Fruit fly (Drosophila melanogaster) whole organism, embryonic: ENCODE data around the gene CG15728.

Experiments
- Ada2b ChIP-seq: fragments of 200-800 bp; sonication (Bioruptor generic); IDR thresholded peaks from 2 replicates; pipeline ENCODE4 v1.3.6; 2022; ENCODE audit warnings: missing biosample characterization, missing genetic modification characterization
- Blimp-1 ChIP-seq: fragments of 200-800 bp; sonication (Bioruptor generic); optimal IDR thresholded peaks from 3 replicates; lab custom pipeline; 2018; ENCODE audit warnings: missing biosample characterization, missing genetic modification characterization, mild to moderate bottlenecking, moderate library complexity, missing genetic modification reagents
- CG10462 ChIP-seq: fragments of 200-800 bp; sonication (Bioruptor generic); optimal IDR thresholded peaks from 2 replicates; lab custom pipeline; 2016; ENCODE audit warnings: missing biosample characterization, missing genetic modification characterization
- CG13775 ChIP-seq: fragments of 200-800 bp; sonication (Bioruptor generic); optimal IDR thresholded peaks from 3 replicates; lab custom pipeline; 2017; ENCODE audit warnings: missing biosample characterization, mild to moderate bottlenecking, missing genetic modification characterization
- CG15696 ChIP-seq: fragments of 200-800 bp; sonication (Bioruptor generic); optimal IDR thresholded peaks from 2 replicates; lab custom pipeline; 2019; ENCODE audit warnings: missing biosample characterization, mild to moderate bottlenecking, missing genetic modification characterization, moderate library complexity
- CG17802 ChIP-seq: fragments of 200-800 bp; sonication (Bioruptor generic); optimal IDR thresholded peaks from 2 replicates; lab custom pipeline; 2018; ENCODE audit warnings: missing biosample characterization, mild to moderate bottlenecking, missing genetic modification characterization, moderate library complexity
- CG2129 ChIP-seq: fragments of 200-800 bp; sonication (Bioruptor generic); IDR thresholded peaks from 2 replicates; pipeline ENCODE4 v1.3.6; 2022; ENCODE audit warnings: missing biosample characterization, missing genetic modification characterization; ENCODE audit not compliant: partially characterized antibody
- CG2875 ChIP-seq: fragments of 200-800 bp; sonication (Bioruptor generic); optimal IDR thresholded peaks from 2 replicates; lab custom pipeline; 2017; ENCODE audit warnings: missing biosample characterization, mild to moderate bottlenecking, missing genetic modification characterization, missing genetic modification reagents
- CG2889 ChIP-seq: fragments of 200-800 bp; sonication (Bioruptor generic); IDR thresholded peaks from 3 replicates; pipeline ENCODE4 v1.3.6; 2022; ENCODE audit warnings: missing biosample characterization, missing genetic modification characterization
- CG30020 ChIP-seq: fragments of 200-800 bp; optimal IDR thresholded peaks from 2 replicates; lab custom pipeline; 2019; ENCODE audit warnings: missing biosample characterization, mild to moderate bottlenecking, missing genetic modification characterization, moderate library complexity
- CG3281 ChIP-seq: fragments of 200-800 bp; sonication (Bioruptor generic); optimal IDR thresholded peaks from 3 replicates; lab custom pipeline; 2017; ENCODE audit warnings: missing biosample characterization, mild to moderate bottlenecking, missing genetic modification characterization
- CG33557 ChIP-seq: fragments of 200-800 bp; sonication (Bioruptor generic); optimal IDR thresholded peaks from 2 replicates; lab custom pipeline; 2019; ENCODE audit warnings: missing biosample characterization, mild to moderate bottlenecking, missing genetic modification characterization, moderate library complexity
- CG7372 ChIP-seq: fragments of 200-800 bp; sonication (Bioruptor generic); IDR thresholded peaks from 2 replicates; pipeline ENCODE4 v1.3.6; 2022; ENCODE audit warnings: missing biosample characterization, missing genetic modification characterization
- CG7786 ChIP-seq: fragments of 200-800 bp; sonication (Bioruptor generic); optimal IDR thresholded peaks from 2 replicates; lab custom pipeline; 2016; ENCODE audit warnings: missing biosample characterization, missing genetic modification characterization
- CG8281 ChIP-seq: fragments of 200-800 bp; sonication (Bioruptor generic); optimal IDR thresholded peaks from 2 replicates; lab custom pipeline; 2018; ENCODE audit warnings: missing biosample characterization, mild to moderate bottlenecking, missing genetic modification characterization, moderate library complexity
- CTCF ChIP-seq: fragments of 200-800 bp; sonication (Bioruptor generic); optimal IDR thresholded peaks from 2 replicates; lab custom pipeline; 2017; ENCODE audit warnings: missing biosample characterization, mild to moderate bottlenecking, missing genetic modification characterization, moderate library complexity
- Camta ChIP-seq: fragments of 200-800 bp; sonication (Bioruptor generic); optimal IDR thresholded peaks from 2 replicates; lab custom pipeline; 2016; ENCODE audit warnings: missing biosample characterization, missing genetic modification characterization
- Dp ChIP-seq: fragments of 200-800 bp; sonication (Bioruptor generic); optimal IDR thresholded peaks from 2 replicates; lab custom pipeline; 2018; ENCODE audit warnings: missing biosample characterization, mild to moderate bottlenecking, missing genetic modification characterization, moderate library complexity
- E2f2 ChIP-seq: fragments of 200-800 bp; sonication (Bioruptor generic); IDR thresholded peaks from 2 replicates; pipeline ENCODE4 v1.3.6; 2022; ENCODE audit warnings: missing biosample characterization, missing genetic modification characterization
- HHEX ChIP-seq: fragments of 200-800 bp; sonication (Bioruptor generic); optimal IDR thresholded peaks from 3 replicates; lab custom pipeline; 2017; ENCODE audit warnings: missing biosample characterization, mild to moderate bottlenecking, missing genetic modification characterization, missing genetic modification reagents
- Hey ChIP-seq: fragments of 200-800 bp; sonication (Bioruptor generic); optimal IDR thresholded peaks from 3 replicates; lab custom pipeline; 2018; ENCODE audit warnings: missing biosample characterization, mild to moderate bottlenecking, missing genetic modification characterization
- MTF-1 ChIP-seq: fragments of 200-800 bp; sonication (Bioruptor generic); optimal IDR thresholded peaks from 2 replicates; lab custom pipeline; 2018; ENCODE audit warnings: missing biosample characterization, mild to moderate bottlenecking, missing genetic modification characterization, borderline replicate concordance
- Mes4 ChIP-seq: fragments of 200-800 bp; sonication (Bioruptor generic); optimal IDR thresholded peaks from 2 replicates; lab custom pipeline; 2016; ENCODE audit warnings: missing biosample characterization, missing genetic modification characterization
- NK7.1 ChIP-seq: fragments of 200-800 bp; sonication (Bioruptor generic); optimal IDR thresholded peaks from 3 replicates; lab custom pipeline; 2016; ENCODE audit warnings: missing biosample characterization, missing genetic modification characterization
- Opbp ChIP-seq: fragments of 200-800 bp; sonication (Bioruptor generic); IDR thresholded peaks from 3 replicates; pipeline ENCODE4 v1.3.6; 2022; ENCODE audit warnings: missing biosample characterization, missing genetic modification characterization; ENCODE audit not compliant: partially characterized antibody
- Ssrp ChIP-seq: fragments of 200-800 bp; sonication (Bioruptor generic); optimal IDR thresholded peaks from 2 replicates; lab custom pipeline; 2018; ENCODE audit warnings: missing biosample characterization, mild to moderate bottlenecking, missing genetic modification characterization, moderate library complexity
- ato ChIP-seq: fragments of 200-800 bp; sonication (Bioruptor generic); IDR thresholded peaks from 2 replicates; pipeline ENCODE4 v1.3.6; 2022; ENCODE audit warnings: missing biosample characterization, missing genetic modification characterization; ENCODE audit not compliant: partially characterized antibody
- bab2 ChIP-seq: fragments of 200-800 bp; sonication (Bioruptor generic); optimal IDR thresholded peaks from 2 replicates; lab custom pipeline; 2016; ENCODE audit warnings: missing biosample characterization, missing genetic modification characterization
- br ChIP-seq: fragments of >200 bp; optimal IDR thresholded peaks from 2 replicates; lab custom pipeline; 2017
- da ChIP-seq: fragments of 200-800 bp; sonication (Bioruptor generic); optimal IDR thresholded peaks from 2 replicates; lab custom pipeline; 2016; ENCODE audit warnings: missing biosample characterization, missing genetic modification characterization
- dimm ChIP-seq: fragments of 200-800 bp; sonication (Bioruptor generic); IDR thresholded peaks from 2 replicates; pipeline ENCODE4 v1.3.6; 2022; ENCODE audit warnings: missing biosample characterization, missing genetic modification characterization
- fd102C ChIP-seq: fragments of 200-800 bp; sonication (Bioruptor generic); optimal IDR thresholded peaks from 2 replicates; lab custom pipeline; 2018; ENCODE audit warnings: missing biosample characterization, mild to moderate bottlenecking, missing genetic modification characterization, moderate library complexity
- fru ChIP-seq: fragments of >200 bp; optimal IDR thresholded peaks from 2 replicates; lab custom pipeline; 2017
- hkb ChIP-seq, 2 experiments: fragments of 200-800 bp in 1 of 2; fragments of >200 bp in 1 of 2; sonication (Bioruptor generic) in 1 of 2; IDR thresholded peaks in 1 of 2; optimal IDR thresholded peaks in 1 of 2; 2 replicates each; pipeline versions ENCODE4 v1.3.6 to Lab custom; 2017 to 2022; ENCODE audit warnings: missing biosample characterization in 1 of 2, missing genetic modification characterization in 1 of 2
- jing ChIP-seq: fragments of 200-800 bp; sonication (Bioruptor generic); optimal IDR thresholded peaks from 2 replicates; lab custom pipeline; 2018; ENCODE audit warnings: missing biosample characterization, mild to moderate bottlenecking, missing genetic modification characterization
- jumu ChIP-seq: fragments of 200-800 bp; sonication (Bioruptor generic); optimal IDR thresholded peaks from 3 replicates; lab custom pipeline; 2016; ENCODE audit warnings: missing biosample characterization, missing genetic modification characterization
- lab ChIP-seq: fragments of 200-800 bp; sonication (Bioruptor generic); optimal IDR thresholded peaks from 3 replicates; lab custom pipeline; 2017; ENCODE audit warnings: missing biosample characterization, missing genetic modification characterization, mild to moderate bottlenecking, moderate library complexity, missing genetic modification reagents
- lov ChIP-seq, 2 experiments: fragments of 200-800 bp in 1 of 2; fragments of >200 bp in 1 of 2; sonication (Bioruptor generic) in 1 of 2; IDR thresholded peaks in 1 of 2; optimal IDR thresholded peaks in 1 of 2; 2 replicates in 1 of 2; 3 replicates in 1 of 2; pipeline versions ENCODE4 v1.3.6 to Lab custom; 2017 to 2022; ENCODE audit warnings: missing biosample characterization in 1 of 2, missing genetic modification characterization in 1 of 2
- mirr ChIP-seq: fragments of 200-800 bp; sonication (Bioruptor generic); optimal IDR thresholded peaks from 3 replicates; lab custom pipeline; 2018; ENCODE audit warnings: missing biosample characterization, mild to moderate bottlenecking, missing genetic modification characterization
- nerfin-2 ChIP-seq: fragments of 200-800 bp; sonication (Bioruptor generic); IDR thresholded peaks from 2 replicates; pipeline ENCODE4 v1.3.6; 2022; ENCODE audit warnings: missing biosample characterization, missing genetic modification characterization; ENCODE audit not compliant: partially characterized antibody
- nmo ChIP-seq: fragments of 200-800 bp; sonication (Bioruptor generic); optimal IDR thresholded peaks from 2 replicates; lab custom pipeline; 2018; ENCODE audit warnings: missing biosample characterization, mild to moderate bottlenecking, missing genetic modification characterization, moderate library complexity
- onecut ChIP-seq: fragments of 200-800 bp; sonication (Bioruptor generic); IDR thresholded peaks from 2 replicates; pipeline ENCODE4 v1.3.6; 2022; ENCODE audit warnings: missing biosample characterization, missing genetic modification characterization
- pan ChIP-seq, 4 experiments: fragments of >200 bp in 3 of 4; fragments of 200-800 bp in 1 of 4; sonication (Bioruptor generic) in 1 of 4; optimal IDR thresholded peaks in 3 of 4; IDR thresholded peaks in 1 of 4; 2 replicates each; pipeline versions ENCODE4 v1.3.6 to Lab custom; 2017 to 2022; ENCODE audit warnings: missing biosample characterization in 2 of 4, missing genetic modification characterization in 2 of 4, mixed read lengths in 1 of 4
- pfk ChIP-seq: fragments of 200-800 bp; sonication (Bioruptor generic); optimal IDR thresholded peaks from 2 replicates; lab custom pipeline; 2018; ENCODE audit warnings: missing biosample characterization, mild to moderate bottlenecking, missing genetic modification characterization, moderate library complexity
- pum ChIP-seq: fragments of 200-800 bp; sonication (Bioruptor generic); optimal IDR thresholded peaks from 2 replicates; lab custom pipeline; 2016; ENCODE audit warnings: missing biosample characterization, missing genetic modification characterization
- scrt ChIP-seq: fragments of 200-800 bp; sonication (Bioruptor generic); optimal IDR thresholded peaks from 2 replicates; lab custom pipeline; 2018; ENCODE audit warnings: missing biosample characterization, mild to moderate bottlenecking, missing genetic modification characterization, moderate library complexity
- sisA ChIP-seq: fragments of 200-800 bp; sonication (Bioruptor generic); IDR thresholded peaks from 2 replicates; pipeline ENCODE4 v1.3.6; 2022; ENCODE audit warnings: missing biosample characterization, missing genetic modification characterization
- wor ChIP-seq: fragments of 200-800 bp; sonication (Bioruptor generic); IDR thresholded peaks from 2 replicates; pipeline ENCODE4 v1.3.6; 2022; ENCODE audit warnings: missing biosample characterization, missing genetic modification characterization

CG15728 gene

DNA sequence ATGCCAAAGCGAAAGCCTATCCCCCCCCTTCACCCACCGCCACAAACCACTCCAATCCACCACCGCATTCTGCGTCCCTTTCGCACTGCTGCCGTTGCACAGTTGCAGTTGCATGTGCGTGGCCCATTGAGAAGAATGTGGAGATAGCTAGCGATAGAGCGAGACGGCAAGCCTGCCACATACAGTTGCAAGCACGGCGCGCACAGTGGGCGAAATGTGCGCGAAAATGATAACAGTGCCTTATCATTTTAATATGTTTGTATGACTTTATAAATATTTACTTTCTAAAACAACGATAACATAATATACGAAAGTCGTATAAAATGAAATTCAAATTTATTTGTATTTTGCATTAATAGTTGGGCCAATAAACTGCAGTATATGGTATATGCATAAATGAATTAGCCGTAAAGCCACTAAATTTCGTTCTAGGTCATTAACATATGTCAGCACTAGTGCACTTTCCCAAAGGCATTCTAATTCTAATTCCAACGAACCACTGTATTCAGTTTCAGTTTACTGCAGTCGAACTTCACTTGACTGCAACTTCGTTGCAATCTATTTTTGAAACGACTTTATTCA is 48.2 kb upstream of the CG15728 start (continued):
- TF ChIP-seq Hey (tag; lab: Kevin White, UChicago) = no peak
- TF ChIP-seq MTF-1 = no peak
- peak; percentile 61 for TF ChIP-seq Camta
- TF ChIP-seq CG10462 (GFP tag; lab: Kevin White, UChicago) = peak; percentile 42
- peak; percentile 50 for TF ChIP-seq HHEX (GFP tag; lab: Kevin White, UChicago)
- TF ChIP-seq NK7.1 (GFP tag; lab: Kevin White, UChicago) = no peak
- peak; percentile 55 for TF ChIP-seq sisA
- TF ChIP-seq lab (GFP tag; lab: Kevin White, UChicago) = no peak
- no peak for TF ChIP-seq br (lab: Kevin White, UChicago)
- TF ChIP-seq Mes4 = peak; percentile 36
- TF ChIP-seq bab2 (GFP tag; lab: Kevin White, UChicago) = peak; percentile 42
- TF ChIP-seq wor = peak; percentile 33
- TF ChIP-seq CG2889 (GFP tag; lab: Robert Waterston, UW) = no peak
- TF ChIP-seq Dp (GFP tag; lab: Kevin White, UChicago) = no peak
- no peak; the same call in 1 of the 2 replicates for TF ChIP-seq onecut
- TF ChIP-seq hkb (optimal IDR thresholded peaks at IDR 0.05; lab: Kevin White, UChicago) = no peak
- peak; percentile 48; the same call in 1 of the 2 replicates for TF ChIP-seq hkb (GFP tag; IDR thresholded peaks at IDR 0.05; lab: Robert Waterston, UW)
- peak; percentile 44 for TF ChIP-seq pfk (GFP tag; lab: Kevin White, UChicago)
- TF ChIP-seq pan (optimal IDR thresholded peaks at IDR 0.05; lab: Kevin White, UChicago) = no peak
- TF ChIP-seq pan (GFP tag; optimal IDR thresholded peaks at IDR 0.05 in 1 of 2, IDR thresholded peaks at IDR 0.05 in 1 of 2) = peak in 1 of 2 experiments; percentile 48
- peak; percentile 68 for TF ChIP-seq CG15696
- TF ChIP-seq Blimp-1 (GFP tag; lab: Kevin White, UChicago) = peak; percentile 81
- peak; percentile 76 for TF ChIP-seq CG2875 (GFP tag; lab: Kevin White, UChicago)
- TF ChIP-seq Opbp (GFP tag; lab: Robert Waterston, UW) = no peak
- TF ChIP-seq jing (GFP tag; lab: Kevin White, UChicago) = peak; percentile 49
- TF ChIP-seq dimm (GFP tag; lab: Robert Waterston, UW) = peak; percentile 25; the same call in 1 of the 2 replicates
- no peak for TF ChIP-seq mirr (GFP tag; lab: Kevin White, UChicago)
- TF ChIP-seq CTCF (GFP tag; lab: Kevin White, UChicago) = no peak
- TF ChIP-seq fd102C (GFP tag; lab: Kevin White, UChicago) = no peak
- peak; percentile 88 for TF ChIP-seq nmo (GFP tag; lab: Kevin White, UChicago)
- TF ChIP-seq da (GFP tag; lab: Kevin White, UChicago) = no peak
- TF ChIP-seq CG7786 (GFP tag; lab: Kevin White, UChicago) = no peak
- no peak for TF ChIP-seq CG3281 (GFP tag; lab: Kevin White, UChicago)
- peak; percentile 11 for TF ChIP-seq jumu (GFP tag; lab: Kevin White, UChicago)
- no peak for TF ChIP-seq CG7372 (GFP tag; lab: Robert Waterston, UW)
- no peak for TF ChIP-seq lov (optimal IDR thresholded peaks at IDR 0.05; lab: Kevin White, UChicago)
- 0 out of 3 replicates have a peak, but pooled peaks have one; percentile 45 for TF ChIP-seq lov (GFP tag; IDR thresholded peaks at IDR 0.05; lab: Robert Waterston, UW)
- no peak for TF ChIP-seq fru (lab: Kevin White, UChicago)
- TF ChIP-seq ato = no peak
- TF ChIP-seq CG13775 (GFP tag; lab: Kevin White, UChicago) = peak; percentile 66
- no peak for TF ChIP-seq CG2129 (GFP tag; lab: Robert Waterston, UW)
- peak; percentile 18; the same call in 1 of the 2 replicates for TF ChIP-seq E2f2 (GFP tag; lab: Robert Waterston, UW)
- TF ChIP-seq CG8281 (tag; lab: Kevin White, UChicago) = peak; percentile 7
- no peak for TF ChIP-seq Ada2b (GFP tag; lab: Robert Waterston, UW)
- peak; percentile 19 for TF ChIP-seq CG30020
- no peak for TF ChIP-seq nerfin-2 (GFP tag; lab: Robert Waterston, UW)
- TF ChIP-seq pum (GFP tag; lab: Kevin White, UChicago) = peak; percentile 43
- TF ChIP-seq CG17802 (tag; lab: Kevin White, UChicago) = no peak
- TF ChIP-seq scrt (GFP tag; lab: Kevin White, UChicago) = no peak
- peak; percentile 85 for TF ChIP-seq Ssrp (tag; lab: Kevin White, UChicago)
- TF ChIP-seq CG33557 (GFP tag; lab: Kevin White, UChicago) = peak; percentile 83
